Worm (Caenorhabditis elegans): Measurements from ENCODE around the gene bud-13.

- TF ChIP-seq snpc-1.2 (GFP tag; IDR thresholded peaks at IDR 0.05) (no peak), ama-1 (optimal IDR thresholded peaks at IDR 0.05) (no peak), Y105C5A.15 (GFP tag; IDR thresholded peaks at IDR 0.05) (no peak), nhr-28 (tag; optimal IDR thresholded peaks at IDR 0.05) (no peak), ceh-82 (tag; optimal IDR thresholded peaks at IDR 0.05) (no peak), egl-43 (GFP tag; IDR thresholded peaks at IDR 0.05) (no peak), daf-16 (GFP tag; optimal IDR thresholded peaks at IDR 0.05) (no peak), daf-16 (tag; optimal IDR thresholded peaks at IDR 0.05) (no peak), lin-15B (tag; optimal IDR thresholded peaks at IDR 0.05) (no peak), R02D3.7 (tag; optimal IDR thresholded peaks at IDR 0.05) (no peak), pha-4 (GFP tag; IDR thresholded peaks at IDR 0.05) (no peak), pha-4 (tag; optimal IDR thresholded peaks at IDR 0.05) (no peak), F10B5.3 (tag; optimal IDR thresholded peaks at IDR 0.05) (no peak), ceh-44 (GFP tag; IDR thresholded peaks at IDR 0.05) (no peak)
Measured at ce11 chrIII:9012309-9012708, 44.8 kb upstream of the bud-13 start, which contains the start of gene F59B2.9.

All from whole organism, L4 larva.